Worm (Caenorhabditis elegans): Measurements from ENCODE around the gene dao-2.

- TF ChIP-seq nhr-77 (tag; optimal IDR thresholded peaks at IDR 0.05) = no peak
- no peak for TF ChIP-seq nhr-23 (tag; optimal IDR thresholded peaks at IDR 0.05)
- TF ChIP-seq blmp-1 (tag; optimal IDR thresholded peaks at IDR 0.05; ENCODE audit: insufficient read depth) = no peak
- TF ChIP-seq aly-2 (tag; optimal IDR thresholded peaks at IDR 0.05) = no peak
- no peak for TF ChIP-seq mdl-1 (tag; optimal IDR thresholded peaks at IDR 0.05)
- no peak for TF ChIP-seq lsy-2 (tag; optimal IDR thresholded peaks at IDR 0.05)
- no peak for TF ChIP-seq F13H6.1 (tag; optimal IDR thresholded peaks at IDR 0.05)
- TF ChIP-seq unc-39 (tag; optimal IDR thresholded peaks at IDR 0.05) = no peak
- no peak for TF ChIP-seq nhr-12 (tag; optimal IDR thresholded peaks at IDR 0.05)
- no peak for TF ChIP-seq alr-1 (tag; optimal IDR thresholded peaks at IDR 0.05)
These were observed 9.8 kb downstream of the dao-2 start for ce11 chrII:4572579-4572978.
